Fruit fly (Drosophila melanogaster) whole organism, pupa: ENCODE data around the gene CG7231.

Experiments used
- CG10348 ChIP-seq: fragments of 200-800 bp; sonication (Bioruptor generic); IDR thresholded peaks from 2 replicates; pipeline ENCODE4 v1.3.6; 2022; ENCODE audit warnings: missing biosample characterization, missing genetic modification characterization
- CG12605 ChIP-seq: fragments of 200-800 bp; sonication (Bioruptor generic); IDR thresholded peaks from 2 replicates; pipeline ENCODE4 v1.3.6; 2022; ENCODE audit warnings: missing biosample characterization, missing genetic modification characterization
- CG13204 ChIP-seq: fragments of 200-800 bp; sonication (Bioruptor generic); optimal IDR thresholded peaks from 2 replicates; lab custom pipeline; 2018; ENCODE audit warnings: missing biosample characterization, mild to moderate bottlenecking, missing genetic modification characterization, moderate library complexity
- CG14655 ChIP-seq: fragments of 200-800 bp; sonication (Bioruptor generic); optimal IDR thresholded peaks from 3 replicates; lab custom pipeline; 2017; ENCODE audit warnings: mild to moderate bottlenecking, missing biosample characterization, missing genetic modification reagents, missing genetic modification characterization
- CG15710 ChIP-seq: fragments of 200-800 bp; sonication (Bioruptor generic); optimal IDR thresholded peaks from 2 replicates; lab custom pipeline; 2018; ENCODE audit warnings: missing biosample characterization, mild to moderate bottlenecking, missing genetic modification characterization, moderate library complexity
- CG17806 ChIP-seq: fragments of 200-800 bp; sonication (Bioruptor generic); optimal IDR thresholded peaks from 2 replicates; lab custom pipeline; 2018; ENCODE audit warnings: missing biosample characterization, mild to moderate bottlenecking, missing genetic modification characterization, moderate library complexity
- CG32121 ChIP-seq: fragments of 200-800 bp; sonication (Bioruptor generic); IDR thresholded peaks from 2 replicates; pipeline ENCODE4 v1.3.6; 2022; ENCODE audit warnings: missing biosample characterization, missing genetic modification characterization
- CG34367 ChIP-seq: fragments of 200-800 bp; sonication (Bioruptor generic); optimal IDR thresholded peaks from 2 replicates; lab custom pipeline; 2018; ENCODE audit warnings: missing biosample characterization, mild to moderate bottlenecking, missing genetic modification characterization
- CG4496 ChIP-seq: fragments of 200-800 bp; sonication (Bioruptor generic); IDR thresholded peaks from 3 replicates; pipeline ENCODE4 v1.3.6; 2022; ENCODE audit warnings: missing biosample characterization, missing genetic modification characterization
- CG8159 ChIP-seq: fragments of 200-800 bp; sonication (Bioruptor generic); optimal IDR thresholded peaks from 3 replicates; lab custom pipeline; 2018; ENCODE audit warnings: missing biosample characterization, mild to moderate bottlenecking, missing genetic modification characterization, moderate library complexity
- CG8301 ChIP-seq: fragments of 200-800 bp; sonication (Bioruptor generic); optimal IDR thresholded peaks from 2 replicates; lab custom pipeline; 2018; ENCODE audit warnings: missing biosample characterization, mild to moderate bottlenecking, missing genetic modification characterization
- CG9948 ChIP-seq: fragments of 200-800 bp; sonication (Bioruptor generic); optimal IDR thresholded peaks from 2 replicates; lab custom pipeline; 2018; ENCODE audit warnings: missing biosample characterization, mild to moderate bottlenecking, missing genetic modification characterization, moderate library complexity
- D1 ChIP-seq: fragments of 200-800 bp; sonication (Bioruptor generic); optimal IDR thresholded peaks from 2 replicates; lab custom pipeline; 2018; ENCODE audit warnings: missing biosample characterization, mild to moderate bottlenecking, missing genetic modification characterization, moderate library complexity
- EcR ChIP-seq: fragments of 200-800 bp; sonication (Bioruptor generic); optimal IDR thresholded peaks from 3 replicates; lab custom pipeline; 2019; ENCODE audit warnings: missing biosample characterization, missing genetic modification characterization, mild to moderate bottlenecking, moderate library complexity, missing genetic modification reagents
- Ets98B ChIP-seq: fragments of 200-800 bp; sonication (Bioruptor generic); IDR thresholded peaks from 2 replicates; pipeline ENCODE4 v1.3.6; 2022; ENCODE audit warnings: missing biosample characterization, missing genetic modification characterization
- Pif1A ChIP-seq: fragments of 200-800 bp; sonication (Bioruptor generic); optimal IDR thresholded peaks from 3 replicates; lab custom pipeline; 2016; ENCODE audit warnings: missing biosample characterization, missing genetic modification characterization
- Pif1B ChIP-seq: fragments of 200-800 bp; sonication (Bioruptor generic); optimal IDR thresholded peaks from 3 replicates; lab custom pipeline; 2016; ENCODE audit warnings: missing biosample characterization, missing genetic modification characterization
- Snoo ChIP-seq: fragments of 200-800 bp; sonication (Bioruptor generic); optimal IDR thresholded peaks from 3 replicates; lab custom pipeline; 2017; ENCODE audit warnings: missing biosample characterization, mild to moderate bottlenecking, missing genetic modification characterization, inconsistent platforms
- fd96Ca ChIP-seq: fragments of 200-800 bp; sonication (Bioruptor generic); IDR thresholded peaks from 3 replicates; pipeline ENCODE4 v1.3.6; 2022; ENCODE audit warnings: missing biosample characterization, missing genetic modification characterization
- gl ChIP-seq: fragments of 200-800 bp; sonication (Bioruptor generic); optimal IDR thresholded peaks from 2 replicates; lab custom pipeline; 2018; ENCODE audit warnings: missing biosample characterization, mild to moderate bottlenecking, missing genetic modification characterization
- rn ChIP-seq: fragments of 200-800 bp; sonication (Bioruptor generic); IDR thresholded peaks from 2 replicates; pipeline ENCODE4 v1.3.6; 2022; ENCODE audit warnings: missing biosample characterization, missing genetic modification characterization

Gene CG7231

dm6 chr2L:7966461-7966846 lies 17.3 kb upstream of the CG7231 start:
- TF ChIP-seq D1 (tag; lab: Kevin White, UChicago) (no peak), CG8159 (tag; lab: Kevin White, UChicago) (no peak), CG10348 (no peak)

dm6 chr2L:7966866-7967549 lies 16.7 kb upstream of the CG7231 start:
- TF ChIP-seq CG32121 (no peak), CG8159 (tag; lab: Kevin White, UChicago) (no peak), EcR (GFP tag; lab: Kevin White, UChicago) (peak; percentile 35), CG14655 (GFP tag; lab: Kevin White, UChicago) (peak; percentile 25)

- TF ChIP-seq CG4496 (GFP tag; lab: Robert Waterston, UW) (0 out of 3 replicates have a peak, but pooled peaks have one; percentile 14), EcR (GFP tag; lab: Kevin White, UChicago) (no peak), CG15710 (tag; lab: Kevin White, UChicago) (no peak), CG13204 (GFP tag; lab: Kevin White, UChicago) (no peak)
- TF ChIP-seq, all 21 proteins: peak for 1
Measured at dm6 chr2L:7967645-7968044, 16.1 kb upstream of the CG7231 start.

dm6 chr2L:7968054-7968453 lies 15.7 kb upstream of the CG7231 start:
- peak; percentile 39; the same call in 1 of the 2 replicates for TF ChIP-seq Ets98B (GFP tag; lab: Robert Waterston, UW)
- peak; percentile 59 for TF ChIP-seq CG9948 (tag; lab: Kevin White, UChicago)
- TF ChIP-seq CG34367 = no peak
- peak; percentile 32 for TF ChIP-seq CG15710 (tag; lab: Kevin White, UChicago)
- TF ChIP-seq fd96Ca (GFP tag; lab: Robert Waterston, UW) = no peak
- no peak for TF ChIP-seq CG10348
- no peak for TF ChIP-seq gl (tag; lab: Kevin White, UChicago)
- peak; percentile 43 for TF ChIP-seq CG17806
- TF ChIP-seq Snoo (tag; lab: Kevin White, UChicago) = no peak
- no peak for TF ChIP-seq Pif1A
- peak; percentile 57 for TF ChIP-seq CG8301
- TF ChIP-seq CG8159 (tag; lab: Kevin White, UChicago) = peak; percentile 73
- peak; percentile 41; the same call in 1 of the 2 replicates for TF ChIP-seq CG32121
- TF ChIP-seq CG12605 = no peak
- TF ChIP-seq D1 (tag; lab: Kevin White, UChicago) = peak; percentile 63
- TF ChIP-seq CG14655 (GFP tag; lab: Kevin White, UChicago) = peak; percentile 64
- no peak for TF ChIP-seq CG13204 (GFP tag; lab: Kevin White, UChicago)
- TF ChIP-seq CG4496 (GFP tag; lab: Robert Waterston, UW) = 0 out of 3 replicates have a peak, but pooled peaks have one; percentile 23
- TF ChIP-seq Pif1B = no peak

dm6 chr2L:7969329-7969728 lies 14.4 kb upstream of the CG7231 start:
- TF ChIP-seq CG8159 (tag; lab: Kevin White, UChicago) = no peak
- peak; percentile 19; the same call in 1 of the 3 replicates for TF ChIP-seq CG4496 (GFP tag; lab: Robert Waterston, UW)
- TF ChIP-seq, all 21 proteins: peak for 1

- TF ChIP-seq Snoo (tag; lab: Kevin White, UChicago) = no peak
- no peak for TF ChIP-seq CG15710 (tag; lab: Kevin White, UChicago)
- TF ChIP-seq gl (tag; lab: Kevin White, UChicago) = no peak
- no peak for TF ChIP-seq CG8159 (tag; lab: Kevin White, UChicago)
- no peak for TF ChIP-seq CG9948 (tag; lab: Kevin White, UChicago)
- no peak for TF ChIP-seq CG13204 (GFP tag; lab: Kevin White, UChicago)
- TF ChIP-seq rn (GFP tag; lab: Robert Waterston, UW) = no peak
- no peak for TF ChIP-seq Ets98B (GFP tag; lab: Robert Waterston, UW)
- TF ChIP-seq CG10348 = no peak
- no peak for TF ChIP-seq CG17806
- TF ChIP-seq D1 (tag; lab: Kevin White, UChicago) = no peak
- no peak for TF ChIP-seq CG8301
- no peak for TF ChIP-seq CG34367
- no peak for TF ChIP-seq EcR (GFP tag; lab: Kevin White, UChicago)
- TF ChIP-seq fd96Ca (GFP tag; lab: Robert Waterston, UW) = no peak
- no peak for TF ChIP-seq Pif1B
- no peak for TF ChIP-seq CG32121
- TF ChIP-seq CG12605 = no peak
Measured at dm6 chr2L:7970001-7970400, 13.7 kb upstream of the CG7231 start.

dm6 chr2L:7971423-7971822 lies 12.3 kb upstream of the CG7231 start:
- peak; percentile 47 for TF ChIP-seq CG17806
- TF ChIP-seq CG8159 (tag; lab: Kevin White, UChicago) = peak; percentile 35
- peak; percentile 62; the same call in 1 of the 2 replicates for TF ChIP-seq CG12605
- TF ChIP-seq rn (GFP tag; lab: Robert Waterston, UW) = peak; percentile 31; the same call in 1 of the 2 replicates
- TF ChIP-seq CG4496 (GFP tag; lab: Robert Waterston, UW) = peak; percentile 76
- TF ChIP-seq CG32121 = peak; percentile 44; the same call in 1 of the 2 replicates
- TF ChIP-seq CG8301 = peak; percentile 73
- peak; percentile 58 for TF ChIP-seq Ets98B (GFP tag; lab: Robert Waterston, UW)
- TF ChIP-seq CG14655 (GFP tag; lab: Kevin White, UChicago) = peak; percentile 82
- TF ChIP-seq Snoo (tag; lab: Kevin White, UChicago) = no peak
- peak; percentile 47 for TF ChIP-seq CG34367
- TF ChIP-seq CG9948 (tag; lab: Kevin White, UChicago) = peak; percentile 66
- no peak for TF ChIP-seq CG13204 (GFP tag; lab: Kevin White, UChicago)
- TF ChIP-seq gl (tag; lab: Kevin White, UChicago) = no peak
- peak; percentile 81 for TF ChIP-seq Pif1A
- no peak for TF ChIP-seq CG10348
- TF ChIP-seq CG15710 (tag; lab: Kevin White, UChicago) = peak; percentile 56
- TF ChIP-seq D1 (tag; lab: Kevin White, UChicago) = no peak
- TF ChIP-seq Pif1B = peak; percentile 67
- TF ChIP-seq, all 21 proteins: peak for 14
